Worm (Caenorhabditis elegans): Measurements from ENCODE around the gene cnnm-2.

The cnnm-2 gene

ce11 chrX:8806070-8806799 lies 5.7 kb upstream of the cnnm-2 start, which contains the start of gene R04E5.8:
TSS of gene R04E5.8 (minus strand) at chrX:8806120.
- TF ChIP-seq cey-2 (tag; optimal IDR thresholded peaks at IDR 0.05; ENCODE audit: borderline replicate concordance, insufficient read depth) (no peak), nhr-42 (GFP tag; IDR thresholded peaks at IDR 0.05) (no peak), nhr-237 (tag; optimal IDR thresholded peaks at IDR 0.05) (no peak), Y105C5A.15 (GFP tag; IDR thresholded peaks at IDR 0.05) (no peak), ceh-62 (tag; optimal IDR thresholded peaks at IDR 0.05) (no peak), snpc-1.2 (GFP tag; IDR thresholded peaks at IDR 0.05) (no peak), unc-130 (GFP tag; optimal IDR thresholded peaks at IDR 0.05) (no peak), dmd-6 (GFP tag; IDR thresholded peaks at IDR 0.05) (0 out of 2 replicates have a peak, but pooled peaks have one; percentile 14), pqm-1 (tag; optimal IDR thresholded peaks at IDR 0.05) (no peak), hlh-11 (tag; optimal IDR thresholded peaks at IDR 0.05) (peak; percentile 14), F44E2.7 (GFP tag; IDR thresholded peaks at IDR 0.05) (no peak), lir-3 (tag; optimal IDR thresholded peaks at IDR 0.05) (no peak), nhr-102 (tag; optimal IDR thresholded peaks at IDR 0.05) (no peak), ztf-7 (tag; optimal IDR thresholded peaks at IDR 0.05) (no peak), arid-1 (GFP tag; conservative IDR thresholded peaks at IDR 0.05) (no peak), F49E8.2 (tag; optimal IDR thresholded peaks at IDR 0.05; ENCODE audit: borderline replicate concordance) (no peak), lin-38 (GFP tag; IDR thresholded peaks at IDR 0.05) (peak; percentile 25; the same call in 1 of the 2 replicates), unc-39 (tag; optimal IDR thresholded peaks at IDR 0.05) (no peak), attf-4 (tag; optimal IDR thresholded peaks at IDR 0.05) (no peak), gei-8 (GFP tag; optimal IDR thresholded peaks at IDR 0.05) (no peak), D1046.2 (GFP tag; IDR thresholded peaks at IDR 0.05) (no peak), R02D3.7 (tag; optimal IDR thresholded peaks at IDR 0.05) (no peak), zip-11 (GFP tag; IDR thresholded peaks at IDR 0.05) (no peak), dpl-1 (GFP tag; optimal IDR thresholded peaks at IDR 0.05) (no peak), dmd-8 (GFP tag; IDR thresholded peaks at IDR 0.05) (no peak), T26A8.4 (GFP tag; IDR thresholded peaks at IDR 0.05) (no peak), mes-2 (tag; optimal IDR thresholded peaks at IDR 0.05; ENCODE audit: poor library complexity, severe bottlenecking) (no peak), unc-62 (GFP tag; optimal IDR thresholded peaks at IDR 0.05 in 1 of 2) (no peak), unc-62 (tag; optimal IDR thresholded peaks at IDR 0.05) (no peak), ceh-82 (tag; optimal IDR thresholded peaks at IDR 0.05) (no peak), hlh-30 (tag; optimal IDR thresholded peaks at IDR 0.05; ENCODE audit: insufficient read depth) (peak; percentile 84), F10B5.3 (tag; optimal IDR thresholded peaks at IDR 0.05) (no peak), ceh-32 (tag; optimal IDR thresholded peaks at IDR 0.05; ENCODE audit: poor library complexity) (no peak), F37D6.2 (tag; optimal IDR thresholded peaks at IDR 0.05) (peak; percentile 38), daf-16 (GFP tag; optimal IDR thresholded peaks at IDR 0.05) (no peak), daf-16 (tag; optimal IDR thresholded peaks at IDR 0.05) (no peak), lin-39 (tag; optimal IDR thresholded peaks at IDR 0.05) (no peak), egl-27 (tag; optimal IDR thresholded peaks at IDR 0.05) (no peak), lin-29 (GFP tag; IDR thresholded peaks at IDR 0.05) (no peak), skn-1 (tag; optimal IDR thresholded peaks at IDR 0.05) (no peak), zfp-2 (tag; optimal IDR thresholded peaks at IDR 0.05) (no peak), nhr-28 (tag; optimal IDR thresholded peaks at IDR 0.05) (no peak), lim-7 (GFP tag; IDR thresholded peaks at IDR 0.05) (no peak), mdt-29 (GFP tag; IDR thresholded peaks at IDR 0.05) (no peak), Y5F2A.4 (GFP tag; optimal IDR thresholded peaks at IDR 0.05) (no peak), lsy-2 (tag; optimal IDR thresholded peaks at IDR 0.05) (peak in 1 of 2 experiments; percentile 38), dve-1 (tag; optimal IDR thresholded peaks at IDR 0.05; ENCODE audit: insufficient read depth) (no peak), fos-1 (tag; optimal IDR thresholded peaks at IDR 0.05) (no peak), hmg-1.1 (GFP tag; IDR thresholded peaks at IDR 0.05) (peak; percentile 58), aly-2 (tag; optimal IDR thresholded peaks at IDR 0.05) (no peak), rbr-2 (tag; optimal IDR thresholded peaks at IDR 0.05) (peak; percentile 73)

All from whole organism, L4 larva.